Fruit fly (Drosophila melanogaster): ENCODE results near the gene CG2211.

The CG2211 gene

DNA sequence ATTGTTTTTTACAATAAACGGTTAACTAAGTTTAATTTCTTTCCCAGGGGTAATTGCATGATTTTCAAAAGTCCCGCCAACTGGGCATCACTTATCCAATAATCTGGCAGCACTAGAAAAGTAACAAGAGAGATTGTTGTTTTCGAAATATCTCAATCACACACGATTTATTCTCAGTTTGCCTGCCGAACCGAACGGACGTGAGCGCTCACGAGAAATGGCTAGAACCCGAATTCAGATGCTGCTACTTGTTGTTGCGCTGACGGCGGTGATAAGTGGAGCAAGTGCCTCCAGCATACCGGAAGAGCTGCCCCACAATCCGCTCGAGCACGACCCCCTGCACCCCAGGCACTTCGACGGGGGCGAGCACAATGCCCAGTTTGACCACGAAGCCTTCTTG is 36.6 kb downstream of the CG2211 start, which contains the start of gene scf (continued):
- TF ChIP-seq Chrac-16 (GFP tag; optimal IDR thresholded peaks at IDR 0.05) (no peak), CG13123 (GFP tag; optimal IDR thresholded peaks at IDR 0.05) (no peak), CG2875 (GFP tag; optimal IDR thresholded peaks at IDR 0.05) (no peak), CG2199 (GFP tag; IDR thresholded peaks at IDR 0.05) (no peak), CG15696 (tag; optimal IDR thresholded peaks at IDR 0.05) (no peak), hb (GFP tag; IDR thresholded peaks at IDR 0.05; ENCODE audit: partially characterized antibody) (no peak), CG6272 (GFP tag; IDR thresholded peaks at IDR 0.05) (no peak), D19A (tag; optimal IDR thresholded peaks at IDR 0.05) (no peak), CG4424 (GFP tag; optimal IDR thresholded peaks at IDR 0.05) (no peak), dan (GFP tag; IDR thresholded peaks at IDR 0.05) (no peak), chn (GFP tag; optimal IDR thresholded peaks at IDR 0.05) (no peak), Blimp-1 (GFP tag; optimal IDR thresholded peaks at IDR 0.05) (no peak), crol (GFP tag; IDR thresholded peaks at IDR 0.05) (0 out of 2 replicates have a peak, but pooled peaks have one; percentile 29), gro (GFP tag; optimal IDR thresholded peaks at IDR 0.05) (peak; percentile 60), Lhr (GFP tag; optimal IDR thresholded peaks at IDR 0.05) (no peak), CG2678 (tag; optimal IDR thresholded peaks at IDR 0.05) (no peak), sd (tag; optimal IDR thresholded peaks at IDR 0.05) (no peak), lov (optimal IDR thresholded peaks at IDR 0.05) (no peak), lov (GFP tag; IDR thresholded peaks at IDR 0.05) (peak; percentile 54; the same call in 1 of the 3 replicates), CG6765 (GFP tag; optimal IDR thresholded peaks at IDR 0.05) (no peak), CG6813 (GFP tag; optimal IDR thresholded peaks at IDR 0.05) (no peak), CG12071 (GFP tag; optimal IDR thresholded peaks at IDR 0.05) (peak; percentile 17), CG3407 (GFP tag; optimal IDR thresholded peaks at IDR 0.05) (no peak), CG15479 (GFP tag; optimal IDR thresholded peaks at IDR 0.05) (no peak), slp2 (GFP tag; optimal IDR thresholded peaks at IDR 0.05) (no peak), exex (tag; optimal IDR thresholded peaks at IDR 0.05) (no peak), gcm2 (GFP tag; optimal IDR thresholded peaks at IDR 0.05) (no peak), lab (GFP tag; optimal IDR thresholded peaks at IDR 0.05) (no peak), gcm (GFP tag; optimal IDR thresholded peaks at IDR 0.05) (no peak), sisA (GFP tag; IDR thresholded peaks at IDR 0.05) (no peak), stwl (tag; optimal IDR thresholded peaks at IDR 0.05) (peak; percentile 36), Fer3 (tag; optimal IDR thresholded peaks at IDR 0.05) (no peak), pita (GFP tag; optimal IDR thresholded peaks at IDR 0.05) (no peak), zfh2 (GFP tag; optimal IDR thresholded peaks at IDR 0.05) (no peak), Camta (GFP tag; optimal IDR thresholded peaks at IDR 0.05) (no peak), ssp (GFP tag; IDR thresholded peaks at IDR 0.05) (peak; percentile 55), vfl (GFP tag; optimal IDR thresholded peaks at IDR 0.05) (no peak), CG33557 (GFP tag; optimal IDR thresholded peaks at IDR 0.05) (no peak), CoRest (tag; optimal IDR thresholded peaks at IDR 0.05) (no peak), btn (GFP tag; optimal IDR thresholded peaks at IDR 0.05) (no peak), CG16863 (GFP tag; optimal IDR thresholded peaks at IDR 0.05) (no peak), CG32772 (GFP tag; IDR thresholded peaks at IDR 0.05) (no peak), abd-A (tag; optimal IDR thresholded peaks at IDR 0.05) (no peak), Dip3 (GFP tag; optimal IDR thresholded peaks at IDR 0.05) (no peak), Dref (GFP tag; IDR thresholded peaks at IDR 0.05) (0 out of 2 replicates have a peak, but pooled peaks have one; percentile 1), CG10654 (GFP tag; optimal IDR thresholded peaks at IDR 0.05) (no peak), ase (GFP tag; IDR thresholded peaks at IDR 0.05) (no peak), lmd (GFP tag; IDR thresholded peaks at IDR 0.05) (no peak), kni (GFP tag; optimal IDR thresholded peaks at IDR 0.05) (no peak), luna (GFP tag; optimal IDR thresholded peaks at IDR 0.05) (no peak), CG15514 (GFP tag; optimal IDR thresholded peaks at IDR 0.05) (peak; percentile 96), Lpt (GFP tag; optimal IDR thresholded peaks at IDR 0.05) (no peak)

Measured in whole organism, embryonic.